Worm (Caenorhabditis elegans) whole organism, early embryonic: ENCODE measurements around the gene chk-2.

Experiments
- B0310.2 ChIP-seq: sonication (generic microtip); optimal IDR thresholded peaks from 2 replicates; lab custom pipeline; 2016; ENCODE audit warnings: mild to moderate bottlenecking, missing genetic modification characterization, missing compliant biosample characterization
- F13C5.2 ChIP-seq: sonication (generic microtip); optimal IDR thresholded peaks from 2 replicates; lab custom pipeline; 2017; ENCODE audit warnings: mild to moderate bottlenecking, missing genetic modification characterization, inconsistent platforms, missing compliant biosample characterization
- aly-1 ChIP-seq: sonication (generic microtip); optimal IDR thresholded peaks from 2 replicates; lab custom pipeline; 2016; ENCODE audit warnings: missing genetic modification characterization, missing compliant biosample characterization
- ama-1 ChIP-seq: fragments of 150-350 bp; optimal IDR thresholded peaks from 2 replicates; lab custom pipeline; 2014
- ceh-13 ChIP-seq: fragments of 200-800 bp; sonication (Bioruptor generic); optimal IDR thresholded peaks from 2 replicates; lab custom pipeline; 2018; ENCODE audit warnings: mild to moderate bottlenecking, missing genetic modification characterization, missing compliant biosample characterization
- ceh-36 ChIP-seq: sonication (generic microtip); optimal IDR thresholded peaks from 2 replicates; lab custom pipeline; 2016; ENCODE audit warnings: missing genetic modification characterization, inconsistent platforms, missing compliant biosample characterization
- ets-7 ChIP-seq: sonication (generic microtip); optimal IDR thresholded peaks from 2 replicates; lab custom pipeline; 2016; ENCODE audit warnings: missing genotype, missing genetic modification characterization, missing compliant biosample characterization
- flt-1 ChIP-seq: fragments of 200-800 bp; sonication (Bioruptor generic); IDR thresholded peaks from 2 replicates; pipeline ENCODE4 v1.3.6; 2022; ENCODE audit warnings: missing genetic modification characterization, missing compliant biosample characterization
- hmbx-1 ChIP-seq: sonication (generic microtip); optimal IDR thresholded peaks from 2 replicates; lab custom pipeline; 2016; ENCODE audit warnings: mild to moderate bottlenecking, missing genetic modification characterization, missing compliant biosample characterization
- hmg-4 ChIP-seq: fragments of 200-800 bp; sonication (Bioruptor generic); optimal IDR thresholded peaks from 2 replicates; lab custom pipeline; 2018; ENCODE audit warnings: mild to moderate bottlenecking, missing genetic modification characterization, missing compliant biosample characterization
- hnd-1 ChIP-seq: sonication (generic microtip); optimal IDR thresholded peaks from 2 replicates; lab custom pipeline; 2016; ENCODE audit warnings: missing genetic modification characterization, missing compliant biosample characterization
- pes-1 ChIP-seq: fragments of 200-800 bp; sonication (Bioruptor generic); IDR thresholded peaks from 2 replicates; pipeline ENCODE4 v1.3.6; 2022; ENCODE audit warnings: missing genetic modification reagents, missing genetic modification characterization, missing compliant biosample characterization
- scrt-1 ChIP-seq: fragments of 200-800 bp; sonication (Bioruptor generic); IDR thresholded peaks from 2 replicates; pipeline ENCODE4 v1.3.6; 2022; ENCODE audit warnings: missing genetic modification characterization, missing compliant biosample characterization
- sea-1 ChIP-seq: fragments of 200-800 bp; sonication (Bioruptor generic); conservative IDR thresholded peaks from 2 replicates; pipeline ENCODE4 v1.3.6; 2022; ENCODE audit warnings: missing genetic modification characterization, missing compliant biosample characterization
- tbx-11 ChIP-seq: fragments of 200-800 bp; sonication (Bioruptor generic); IDR thresholded peaks from 2 replicates; pipeline ENCODE4 v1.3.6; 2022; ENCODE audit warnings: missing genetic modification characterization, missing compliant biosample characterization
- tbx-37 ChIP-seq: fragments of 200-800 bp; sonication (Bioruptor generic); conservative IDR thresholded peaks from 2 replicates; pipeline ENCODE4 v1.3.6; 2022; ENCODE audit warnings: missing genetic modification reagents, missing genetic modification characterization, missing compliant biosample characterization
- tra-4 ChIP-seq: sonication (generic microtip); optimal IDR thresholded peaks from 2 replicates; lab custom pipeline; 2017; ENCODE audit warnings: missing genetic modification characterization, missing compliant biosample characterization

Gene chk-2

ce11 chrV:19936945-19937344 is 21.1 kb upstream of the chk-2 start:
- TF ChIP-seq aly-1 (tag; lab: Kevin White, UChicago), result no peak
- TF ChIP-seq tbx-37, result no peak
- TF ChIP-seq tra-4 (tag; lab: Kevin White, UChicago), result no peak
- no peak for TF ChIP-seq ceh-36 (tag; lab: Kevin White, UChicago)
- no peak for TF ChIP-seq F13C5.2 (tag; lab: Kevin White, UChicago)
- no peak for TF ChIP-seq ama-1 (lab: Kevin White, UChicago)
- TF ChIP-seq ceh-13, result no peak
- no peak for TF ChIP-seq pes-1 (GFP tag; lab: Robert Waterston, UW)
- no peak for TF ChIP-seq sea-1 (GFP tag; lab: Robert Waterston, UW)

- TF ChIP-seq tbx-37 (no peak), aly-1 (tag; lab: Kevin White, UChicago) (no peak), F13C5.2 (tag; lab: Kevin White, UChicago) (no peak), sea-1 (GFP tag; lab: Robert Waterston, UW) (no peak), B0310.2 (tag; lab: Kevin White, UChicago) (no peak), hnd-1 (tag; lab: Kevin White, UChicago) (no peak), scrt-1 (GFP tag; lab: Robert Waterston, UW) (no peak), hmg-4 (GFP tag; lab: Kevin White, UChicago) (no peak), flt-1 (GFP tag; lab: Robert Waterston, UW) (no peak), ceh-13 (no peak), ama-1 (lab: Kevin White, UChicago) (no peak), hmbx-1 (tag; lab: Kevin White, UChicago) (no peak), tbx-11 (GFP tag; lab: Robert Waterston, UW) (no peak), pes-1 (GFP tag; lab: Robert Waterston, UW) (no peak), tra-4 (tag; lab: Kevin White, UChicago) (no peak), ceh-36 (tag; lab: Kevin White, UChicago) (no peak)
These were observed 18.4 kb upstream of the chk-2 start, which contains the start of gene algn-7 for ce11 chrV:19934223-19934622. TSS of gene algn-7 (minus strand) at chrV:19934323.

ce11 chrV:19923924-19924323 is 8.1 kb upstream of the chk-2 start, which contains the start of gene skr-4:
TSS of gene skr-4 (plus strand) at chrV:19924224.
- TF ChIP-seq hmbx-1 (tag; lab: Kevin White, UChicago) (no peak), tbx-37 (no peak), hnd-1 (tag; lab: Kevin White, UChicago) (no peak), B0310.2 (tag; lab: Kevin White, UChicago) (no peak), ceh-13 (no peak), ets-7 (tag; lab: Kevin White, UChicago) (no peak), F13C5.2 (tag; lab: Kevin White, UChicago) (no peak), tra-4 (tag; lab: Kevin White, UChicago) (no peak), flt-1 (GFP tag; lab: Robert Waterston, UW) (no peak), hmg-4 (GFP tag; lab: Kevin White, UChicago) (no peak), pes-1 (GFP tag; lab: Robert Waterston, UW) (no peak), ama-1 (lab: Kevin White, UChicago) (no peak), ceh-36 (tag; lab: Kevin White, UChicago) (no peak), sea-1 (GFP tag; lab: Robert Waterston, UW) (no peak), aly-1 (tag; lab: Kevin White, UChicago) (no peak), tbx-11 (GFP tag; lab: Robert Waterston, UW) (no peak), scrt-1 (GFP tag; lab: Robert Waterston, UW) (no peak)

DNA sequence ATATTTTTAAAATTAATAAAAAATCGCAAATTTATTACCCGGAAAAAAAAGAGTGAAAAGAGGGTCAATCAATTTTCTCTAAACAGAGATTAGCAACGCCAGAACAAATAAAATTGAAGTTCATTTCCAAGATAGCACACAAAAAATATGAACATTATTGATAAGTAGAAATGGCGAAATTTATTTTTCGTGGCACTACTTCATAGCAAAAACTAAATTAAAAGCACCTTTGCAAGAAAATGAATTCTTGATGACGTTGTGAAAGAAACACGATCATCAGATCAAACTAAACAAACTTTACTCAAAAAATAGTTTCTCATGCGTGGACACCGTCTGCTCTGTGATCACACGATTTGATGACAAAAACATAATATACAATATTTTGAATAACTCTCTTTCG is 6.8 kb upstream of the chk-2 start, which contains the start of gene Y60A3A.16:
Gene Y60A3A.16, minus strand, starts transcription at position 101 of the 400 bp plus-strand sequence.
- no peak for TF ChIP-seq aly-1 (tag; lab: Kevin White, UChicago)
- no peak for TF ChIP-seq sea-1 (GFP tag; lab: Robert Waterston, UW)
- TF ChIP-seq hmg-4 (GFP tag; lab: Kevin White, UChicago), result no peak
- no peak for TF ChIP-seq tbx-11 (GFP tag; lab: Robert Waterston, UW)
- no peak for TF ChIP-seq tbx-37
- TF ChIP-seq ets-7 (tag; lab: Kevin White, UChicago), result no peak
- no peak for TF ChIP-seq ama-1 (lab: Kevin White, UChicago)
- no peak for TF ChIP-seq pes-1 (GFP tag; lab: Robert Waterston, UW)
- TF ChIP-seq hmbx-1 (tag; lab: Kevin White, UChicago), result no peak
- TF ChIP-seq B0310.2 (tag; lab: Kevin White, UChicago), result no peak
- no peak for TF ChIP-seq scrt-1 (GFP tag; lab: Robert Waterston, UW)
- no peak for TF ChIP-seq hnd-1 (tag; lab: Kevin White, UChicago)
- TF ChIP-seq F13C5.2 (tag; lab: Kevin White, UChicago), result no peak
- TF ChIP-seq ceh-13, result no peak
- no peak for TF ChIP-seq flt-1 (GFP tag; lab: Robert Waterston, UW)
- TF ChIP-seq ceh-36 (tag; lab: Kevin White, UChicago), result no peak
- no peak for TF ChIP-seq tra-4 (tag; lab: Kevin White, UChicago)

- TF ChIP-seq pes-1 (GFP tag; lab: Robert Waterston, UW), result no peak
- TF ChIP-seq aly-1 (tag; lab: Kevin White, UChicago), result no peak
- TF ChIP-seq ama-1 (lab: Kevin White, UChicago), result no peak
- TF ChIP-seq hmbx-1 (tag; lab: Kevin White, UChicago), result no peak
- no peak for TF ChIP-seq tbx-11 (GFP tag; lab: Robert Waterston, UW)
- no peak for TF ChIP-seq ceh-13
- TF ChIP-seq tbx-37, result no peak
- TF ChIP-seq hnd-1 (tag; lab: Kevin White, UChicago), result no peak
- TF ChIP-seq flt-1 (GFP tag; lab: Robert Waterston, UW), result no peak
- TF ChIP-seq F13C5.2 (tag; lab: Kevin White, UChicago), result no peak
- TF ChIP-seq sea-1 (GFP tag; lab: Robert Waterston, UW), result no peak
- TF ChIP-seq tra-4 (tag; lab: Kevin White, UChicago), result no peak
- no peak for TF ChIP-seq ets-7 (tag; lab: Kevin White, UChicago)
- TF ChIP-seq ceh-36 (tag; lab: Kevin White, UChicago), result no peak
- TF ChIP-seq B0310.2 (tag; lab: Kevin White, UChicago), result no peak
- TF ChIP-seq scrt-1 (GFP tag; lab: Robert Waterston, UW), result no peak
- TF ChIP-seq hmg-4 (GFP tag; lab: Kevin White, UChicago), result no peak
These were observed 7.0 kb downstream of the chk-2 start for ce11 chrV:19908854-19909253.

- TF ChIP-seq scrt-1 (GFP tag; lab: Robert Waterston, UW), result no peak
- no peak for TF ChIP-seq tbx-37
These were observed 8.5 kb downstream of the chk-2 start, which contains the start of gene fars-2 for ce11 chrV:19907365-19907764. TSS of gene fars-2 (minus strand) at chrV:19907434.
